Worm (Caenorhabditis elegans) whole organism, dauer: ENCODE results near the gene W02C12.2.

ENCODE experiments used
- unc-62 ChIP-seq: sonication (generic microtip); optimal IDR thresholded peaks from 2 replicates; lab custom pipeline; 2017; ENCODE audit warnings: missing biosample characterization, missing genetic modification reagents, missing genetic modification characterization

W02C12.2 gene

DNA sequence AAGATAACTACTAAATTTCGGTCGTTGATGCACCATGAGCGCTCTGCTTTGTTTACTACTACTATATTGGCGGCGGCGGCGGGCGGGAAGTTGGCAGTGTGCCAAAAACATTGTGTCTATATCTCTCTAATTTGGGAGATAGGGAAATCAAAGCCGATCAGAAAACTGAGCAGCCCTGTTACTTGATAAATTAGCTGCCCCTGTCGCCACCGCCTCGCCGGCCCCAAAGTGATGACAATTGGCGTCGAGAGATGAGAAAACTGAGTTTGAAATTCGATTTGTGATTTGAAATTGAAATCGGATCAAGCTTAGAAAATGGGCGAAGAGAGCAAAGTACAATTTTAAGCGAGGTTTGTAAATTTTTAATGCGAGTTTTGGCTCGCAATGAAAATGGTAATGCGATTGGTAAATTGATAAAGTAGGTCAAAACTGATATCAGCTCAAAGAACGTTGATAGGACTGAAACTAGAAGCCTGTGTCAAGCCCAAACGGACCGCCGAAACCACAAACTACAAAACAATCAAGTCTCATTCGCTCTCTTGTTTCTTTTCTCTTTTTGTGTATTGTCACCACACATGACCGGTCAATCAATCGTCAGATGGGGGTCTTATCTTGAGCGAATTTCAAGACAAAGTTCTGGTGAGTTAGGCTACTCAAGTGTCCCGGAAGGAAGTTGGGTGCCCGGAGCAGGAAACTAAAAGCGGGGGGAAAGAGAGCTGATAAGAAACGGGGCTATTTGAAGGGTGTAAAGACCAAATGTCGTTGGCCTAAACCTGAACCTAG lies 19.5 kb upstream of the W02C12.2 start:
- TF ChIP-seq unc-62 (GFP tag; lab: Kevin White, UChicago), result no peak

DNA sequence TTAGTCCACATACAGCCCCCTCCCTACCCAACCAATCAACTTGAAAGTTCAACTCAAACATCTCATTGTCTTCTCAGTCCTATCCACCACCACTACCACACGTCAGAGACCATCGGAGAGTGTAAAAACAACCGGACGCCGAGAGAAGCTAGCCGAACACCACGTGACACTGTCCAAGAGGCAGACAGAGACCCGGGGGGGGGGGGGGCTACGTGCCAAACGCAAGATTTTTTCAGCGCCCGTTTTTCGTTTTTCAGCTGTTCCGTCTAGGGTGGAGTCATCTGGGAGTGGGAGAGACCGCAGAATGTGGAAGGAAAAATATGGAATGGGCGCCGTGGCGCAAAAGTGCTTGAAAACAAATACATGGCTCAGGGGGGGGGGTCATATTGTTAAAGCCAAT lies 18.1 kb upstream of the W02C12.2 start:
- no peak for TF ChIP-seq unc-62 (GFP tag; lab: Kevin White, UChicago)

DNA sequence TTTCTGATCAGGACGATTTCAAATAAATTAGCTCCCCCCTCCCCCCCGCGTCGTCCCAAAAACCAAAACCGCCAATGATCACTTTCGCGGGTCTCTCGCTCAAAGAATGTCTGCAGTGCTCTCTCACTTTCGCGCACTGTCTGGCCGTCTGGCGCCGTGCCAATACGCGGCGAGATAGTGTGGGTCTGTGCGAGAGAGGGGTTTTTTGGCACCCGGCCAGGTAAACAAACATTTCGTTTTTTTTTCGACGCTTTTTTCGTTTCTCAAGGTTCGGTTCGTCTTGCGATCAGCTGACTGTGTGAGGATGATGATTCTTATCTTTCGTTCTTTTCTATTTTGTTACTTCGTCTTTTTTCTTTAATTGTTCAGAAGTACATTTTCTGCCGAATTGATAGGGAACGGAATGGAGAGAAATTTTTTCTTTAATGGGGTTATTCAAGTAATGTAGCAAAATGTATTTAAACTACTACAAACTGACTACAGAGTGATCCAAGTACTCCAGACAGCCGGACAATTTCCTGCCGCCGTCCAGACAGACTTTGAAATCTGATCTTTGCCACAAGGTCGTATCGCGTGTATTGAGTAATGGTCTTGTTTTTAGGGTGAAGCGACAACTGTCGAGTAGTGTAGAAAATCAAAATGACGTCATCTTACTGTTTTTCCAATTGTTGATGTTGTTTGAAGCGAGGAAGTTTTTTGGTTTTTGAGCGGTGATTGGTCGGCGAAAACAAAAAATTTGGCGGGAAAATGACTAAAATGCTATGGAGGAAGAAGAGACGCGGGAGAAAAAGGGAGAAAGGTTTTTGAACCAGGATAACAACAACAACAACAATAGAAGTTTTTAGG lies 16.6 kb upstream of the W02C12.2 start:
- no peak for TF ChIP-seq unc-62 (GFP tag; lab: Kevin White, UChicago)

- TF ChIP-seq unc-62 (GFP tag; lab: Kevin White, UChicago), result no peak
Observed at ce11 chrIV:4021847-4022780, 14.3 kb upstream of the W02C12.2 start.

DNA sequence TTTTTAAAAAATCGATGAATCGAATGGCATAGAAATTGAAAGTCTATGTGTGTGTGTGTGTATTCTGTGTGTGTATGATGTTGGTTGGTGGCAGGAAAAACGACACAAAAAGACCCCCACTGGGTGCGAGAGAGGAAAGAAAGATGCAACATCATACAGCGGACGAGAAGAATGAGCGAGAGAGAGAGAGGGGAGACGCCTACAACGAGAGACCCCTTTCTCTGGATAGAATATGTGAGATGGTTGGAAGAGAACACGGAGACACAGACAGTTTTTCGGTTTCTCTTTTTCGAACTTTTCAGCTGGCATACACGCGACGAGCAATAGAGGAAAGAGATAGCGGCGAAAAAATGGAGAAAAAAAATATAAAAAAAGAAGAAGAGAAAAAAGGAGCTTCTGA lies 12.1 kb upstream of the W02C12.2 start:
- no peak for TF ChIP-seq unc-62 (GFP tag; lab: Kevin White, UChicago)

- no peak for TF ChIP-seq unc-62 (GFP tag; lab: Kevin White, UChicago)
Observed at ce11 chrIV:4018692-4019387, 11.1 kb upstream of the W02C12.2 start.

DNA sequence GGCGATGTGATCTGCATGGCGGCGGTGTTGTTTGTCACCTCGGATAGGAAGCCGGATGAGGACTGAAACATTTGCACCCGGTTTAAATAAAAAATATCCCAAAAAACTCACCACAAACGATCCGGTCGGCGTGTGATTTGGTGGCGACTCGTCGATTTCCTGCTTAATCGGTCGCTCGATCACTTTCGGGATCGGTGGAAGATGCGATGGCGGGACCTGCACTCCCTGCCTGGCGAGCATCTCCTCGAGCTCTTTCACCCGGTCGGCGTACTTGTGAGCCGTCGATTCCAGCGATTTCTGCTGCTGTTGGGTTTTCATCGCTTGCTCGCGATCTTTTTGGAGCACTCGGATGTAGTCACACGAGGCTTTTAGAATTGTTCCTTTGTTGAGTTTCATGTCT lies 8.9 kb upstream of the W02C12.2 start:
- no peak for TF ChIP-seq unc-62 (GFP tag; lab: Kevin White, UChicago)

DNA sequence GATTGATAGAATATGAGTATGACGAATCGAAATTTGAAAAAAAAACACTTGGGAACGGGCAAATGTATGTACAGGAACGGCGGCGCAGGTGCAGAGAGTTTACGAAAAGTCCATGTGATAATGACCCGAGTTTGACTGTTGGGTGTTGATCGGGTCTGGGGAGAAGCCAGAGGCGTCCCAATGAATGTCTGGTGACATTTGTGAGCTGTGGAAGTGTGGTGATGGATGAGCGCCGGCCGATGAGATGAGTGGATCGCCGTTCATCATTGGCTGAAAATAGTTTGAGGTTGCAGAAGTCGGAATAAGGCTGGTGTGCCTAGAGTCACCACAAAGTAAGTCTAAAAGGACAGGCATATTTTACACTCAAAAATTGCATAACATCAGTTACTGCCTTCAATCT lies 7.9 kb upstream of the W02C12.2 start:
- TF ChIP-seq unc-62 (GFP tag; lab: Kevin White, UChicago), result no peak

DNA sequence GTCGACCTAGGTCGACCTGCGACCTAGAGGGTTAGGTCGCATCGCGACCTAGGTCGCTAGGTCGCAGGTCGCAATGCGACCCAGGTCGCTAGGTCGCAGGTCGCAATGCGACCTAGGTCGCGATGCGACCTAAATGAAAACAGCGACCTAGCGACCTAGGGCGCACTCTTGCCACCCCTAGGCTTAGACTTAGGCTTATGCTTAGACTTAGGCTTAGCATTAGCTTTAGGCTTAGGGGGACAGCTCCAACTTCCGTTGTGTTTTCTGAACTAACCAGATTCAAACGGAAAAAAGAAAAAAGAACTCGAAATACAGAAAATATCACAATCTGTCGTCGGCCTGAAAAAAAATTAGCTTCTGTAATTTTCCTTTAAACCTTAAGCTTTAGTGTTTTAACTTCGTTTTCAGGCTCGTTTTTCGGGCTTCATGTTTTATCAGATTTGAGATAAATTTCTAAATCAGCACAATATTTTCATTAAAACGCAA lies 6.6 kb upstream of the W02C12.2 start:
- TF ChIP-seq unc-62 (GFP tag; lab: Kevin White, UChicago), result no peak

ce11 chrIV:4013621-4014020 lies 5.8 kb upstream of the W02C12.2 start:
- no peak for TF ChIP-seq unc-62 (GFP tag; lab: Kevin White, UChicago)

ce11 chrIV:4009923-4010322 lies 2.1 kb upstream of the W02C12.2 start:
- TF ChIP-seq unc-62 (GFP tag; lab: Kevin White, UChicago), result no peak

DNA sequence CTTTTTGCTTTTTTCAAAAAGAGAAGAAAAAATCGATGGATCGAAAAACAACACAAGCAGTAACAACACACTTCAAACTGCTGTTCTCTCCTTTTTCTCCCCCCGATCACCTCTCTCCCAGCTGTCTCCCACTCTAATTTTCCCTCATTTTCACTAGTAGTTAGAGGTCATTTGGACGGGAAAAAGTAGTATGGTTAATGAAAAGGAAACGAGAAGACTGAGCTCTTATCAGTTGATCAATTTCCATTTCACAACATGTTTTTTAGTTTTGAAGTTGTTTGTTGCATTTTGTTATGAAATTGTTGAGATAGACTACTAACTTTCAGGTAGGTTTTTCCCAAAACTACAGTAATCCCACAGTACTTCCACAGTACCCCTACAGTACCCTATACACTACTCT lies 667 bp upstream of the W02C12.2 start:
- no peak for TF ChIP-seq unc-62 (GFP tag; lab: Kevin White, UChicago)

- TF ChIP-seq unc-62 (GFP tag; lab: Kevin White, UChicago), result no peak
Observed at ce11 chrIV:4005166-4005565, 2.6 kb downstream of the W02C12.2 start.

DNA sequence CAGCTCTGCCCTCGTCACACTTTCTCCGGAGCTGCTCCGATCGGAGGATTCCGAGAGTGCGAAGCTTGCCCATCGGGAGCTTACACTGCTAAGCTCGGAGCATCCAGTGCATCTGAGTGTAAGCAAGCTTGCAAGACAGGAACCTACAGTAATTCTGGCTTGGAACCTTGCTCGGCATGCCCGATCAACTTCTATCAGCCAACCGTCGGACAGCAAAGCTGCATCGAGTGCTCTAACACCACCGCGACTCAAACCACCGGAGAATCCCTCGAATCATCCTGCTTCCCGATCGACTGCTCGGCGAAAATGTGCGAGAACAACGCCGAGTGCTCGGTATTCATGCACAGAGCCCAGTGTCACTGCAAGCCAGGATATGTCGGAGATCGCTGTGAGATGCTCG lies 3.6 kb downstream of the W02C12.2 start:
- no peak for TF ChIP-seq unc-62 (GFP tag; lab: Kevin White, UChicago)

DNA sequence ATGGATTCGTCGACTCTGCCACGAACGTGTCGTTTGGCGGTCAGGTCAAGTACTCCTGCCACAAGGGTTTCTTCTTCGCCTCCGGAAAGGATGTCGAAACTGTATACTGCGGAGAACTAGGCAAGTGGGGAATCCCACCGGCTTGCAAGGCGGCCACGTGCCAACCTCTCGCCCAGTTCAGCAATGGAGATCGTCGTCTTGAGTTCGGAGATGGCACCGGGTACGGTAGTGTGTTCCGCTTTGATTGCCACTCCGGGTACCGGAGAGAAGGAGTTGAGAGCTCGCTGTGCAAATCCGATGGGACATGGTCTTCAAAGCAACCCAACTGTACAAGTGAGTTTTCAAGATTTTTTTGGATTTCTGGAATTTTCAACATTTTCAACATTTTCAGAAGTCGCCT lies 8.1 kb downstream of the W02C12.2 start:
- no peak for TF ChIP-seq unc-62 (GFP tag; lab: Kevin White, UChicago)
